Worm (Caenorhabditis elegans): Measurements from ENCODE around the gene nhr-263.

The nhr-263 gene

ce11 chrV:7341942-7342341 lies at the start of gene nhr-263, which contains the start of gene nhr-148:
Gene nhr-263 (minus strand): TSS chrV:7342042.
Gene nhr-148 (plus strand): TSS chrV:7342156.
- TF ChIP-seq madf-6 (GFP tag; IDR thresholded peaks at IDR 0.05) (no peak), snpc-1.1 (tag; optimal IDR thresholded peaks at IDR 0.05; ENCODE audit: insufficient read depth) (no peak), Y79H2A.3 (GFP tag; conservative IDR thresholded peaks at IDR 0.05) (no peak), lin-40 (tag; optimal IDR thresholded peaks at IDR 0.05) (no peak), F37B4.10 (GFP tag; IDR thresholded peaks at IDR 0.05) (no peak), snpc-1.3 (tag; optimal IDR thresholded peaks at IDR 0.05; ENCODE audit: insufficient read depth) (no peak), sptf-2 (GFP tag; optimal IDR thresholded peaks at IDR 0.05) (no peak), pbrm-1 (GFP tag; IDR thresholded peaks at IDR 0.05) (no peak), ztf-22 (GFP tag; optimal IDR thresholded peaks at IDR 0.05) (no peak)

DNA sequence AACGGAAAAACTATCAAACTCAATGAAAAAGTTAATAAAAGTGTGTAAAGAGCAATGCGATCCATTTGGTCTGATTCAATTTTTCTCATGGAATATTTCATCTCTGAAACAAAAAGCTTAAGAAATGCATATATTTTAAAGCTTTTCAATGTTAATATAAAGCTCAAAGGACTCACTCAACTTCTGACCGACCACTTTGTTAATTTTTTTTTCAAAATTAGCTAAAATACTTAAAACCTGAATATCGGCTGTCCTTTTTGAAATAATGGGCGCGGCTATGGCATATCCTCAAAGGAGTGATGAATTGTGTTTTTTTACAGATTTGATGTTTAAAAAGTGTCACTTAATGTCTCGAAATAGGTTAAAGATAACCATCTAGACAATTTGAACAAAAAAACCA lies 47.9 kb upstream of the nhr-263 start, which contains the start of gene C02H6.1:
Gene C02H6.1, minus strand, starts transcription at position 101 of the 400 bp plus-strand sequence.
- no peak for TF ChIP-seq F57A8.1 (GFP tag; optimal IDR thresholded peaks at IDR 0.05)
- TF ChIP-seq F10E7.11 (tag; optimal IDR thresholded peaks at IDR 0.05) = no peak
- no peak for TF ChIP-seq rcor-1 (GFP tag; IDR thresholded peaks at IDR 0.05)
- no peak for TF ChIP-seq efl-1 (GFP tag; optimal IDR thresholded peaks at IDR 0.05)
- no peak for TF ChIP-seq F22D6.2 (tag; optimal IDR thresholded peaks at IDR 0.05)
- TF ChIP-seq K12H6.12 (tag; optimal IDR thresholded peaks at IDR 0.05) = no peak
- TF ChIP-seq lir-1 (GFP tag; conservative IDR thresholded peaks at IDR 0.05) = no peak

ce11 chrV:7387755-7388154 lies 45.9 kb upstream of the nhr-263 start, which contains the start of gene C02H6.3:
Gene C02H6.3 (minus strand): TSS chrV:7387855.
- TF ChIP-seq efl-1 (GFP tag; optimal IDR thresholded peaks at IDR 0.05) (no peak), F22D6.2 (tag; optimal IDR thresholded peaks at IDR 0.05) (no peak), pha-4 (tag; optimal IDR thresholded peaks at IDR 0.05) (no peak), B0336.3 (GFP tag; IDR thresholded peaks at IDR 0.05) (no peak), K12H6.12 (tag; optimal IDR thresholded peaks at IDR 0.05) (no peak), nhr-179 (tag; optimal IDR thresholded peaks at IDR 0.05) (no peak), hsf-1 (GFP tag; IDR thresholded peaks at IDR 0.05) (no peak), sea-2 (GFP tag; IDR thresholded peaks at IDR 0.05) (no peak), B0261.1 (tag; optimal IDR thresholded peaks at IDR 0.05) (no peak), aptf-2 (GFP tag; conservative IDR thresholded peaks at IDR 0.05) (no peak), madf-6 (GFP tag; IDR thresholded peaks at IDR 0.05) (no peak), sdz-38 (tag; optimal IDR thresholded peaks at IDR 0.05) (no peak), mel-28 (tag; optimal IDR thresholded peaks at IDR 0.05; ENCODE audit: borderline replicate concordance) (no peak), F10E7.11 (tag; optimal IDR thresholded peaks at IDR 0.05) (no peak), Y53G8AR.9 (GFP tag; conservative IDR thresholded peaks at IDR 0.05) (no peak), rec-8 (tag; optimal IDR thresholded peaks at IDR 0.05) (no peak)

ce11 chrV:7386052-7386573 lies 44.3 kb upstream of the nhr-263 start, which contains the start of gene srp-6:
Gene srp-6 (minus strand): TSS chrV:7386102.
- TF ChIP-seq T26A5.8 (tag; optimal IDR thresholded peaks at IDR 0.05) = no peak
- TF ChIP-seq egrh-3 (GFP tag; IDR thresholded peaks at IDR 0.05) = no peak
- TF ChIP-seq hrde-1 (tag; optimal IDR thresholded peaks at IDR 0.05; ENCODE audit: borderline replicate concordance) = no peak
- no peak for TF ChIP-seq nfya-2 (GFP tag; IDR thresholded peaks at IDR 0.05)
- TF ChIP-seq sptf-2 (GFP tag; optimal IDR thresholded peaks at IDR 0.05) = no peak
- TF ChIP-seq attf-6 (GFP tag; IDR thresholded peaks at IDR 0.05) = no peak
- no peak for TF ChIP-seq hlh-26 (GFP tag; conservative IDR thresholded peaks at IDR 0.05)
- TF ChIP-seq nhr-27 (tag; optimal IDR thresholded peaks at IDR 0.05) = no peak
- TF ChIP-seq Y56A3A.18 (GFP tag; IDR thresholded peaks at IDR 0.05) = no peak
- TF ChIP-seq F22D6.2 (tag; optimal IDR thresholded peaks at IDR 0.05) = no peak
